Fruit fly (Drosophila melanogaster) whole organism, embryonic: ENCODE measurements around the gene Eip63F-1.

Experiments used
- CG10209 ChIP-seq: fragments of 200-800 bp; sonication (Bioruptor generic); optimal IDR thresholded peaks from 3 replicates; lab custom pipeline; 2017; ENCODE audit warnings: missing biosample characterization, mild to moderate bottlenecking, missing genetic modification characterization, missing genetic modification reagents
- CG12219 ChIP-seq: fragments of 200-800 bp; sonication (Bioruptor generic); optimal IDR thresholded peaks from 3 replicates; lab custom pipeline; 2018; ENCODE audit warnings: missing biosample characterization, mild to moderate bottlenecking, missing genetic modification characterization
- CG13894 ChIP-seq: fragments of 200-800 bp; sonication (Bioruptor generic); optimal IDR thresholded peaks from 3 replicates; lab custom pipeline; 2018; ENCODE audit warnings: missing biosample characterization, mild to moderate bottlenecking, missing genetic modification characterization, moderate library complexity
- CG15479 ChIP-seq: fragments of 200-800 bp; sonication (Bioruptor generic); optimal IDR thresholded peaks from 3 replicates; lab custom pipeline; 2019; ENCODE audit warnings: missing biosample characterization, mild to moderate bottlenecking, missing genetic modification characterization, moderate library complexity
- CG2202 ChIP-seq: fragments of 200-800 bp; sonication (Bioruptor generic); optimal IDR thresholded peaks from 2 replicates; lab custom pipeline; 2018; ENCODE audit warnings: missing biosample characterization, mild to moderate bottlenecking, missing genetic modification characterization
- CG2712 ChIP-seq: fragments of 200-800 bp; optimal IDR thresholded peaks from 3 replicates; lab custom pipeline; 2019; ENCODE audit warnings: missing biosample characterization, mild to moderate bottlenecking, missing genetic modification characterization, moderate library complexity
- CG31441 ChIP-seq: fragments of 200-800 bp; sonication (Bioruptor generic); IDR thresholded peaks from 2 replicates; pipeline ENCODE4 v1.3.6; 2022; ENCODE audit warnings: missing biosample characterization, missing genetic modification characterization
- CG32767 ChIP-seq: fragments of 200-800 bp; sonication (Bioruptor generic); IDR thresholded peaks from 2 replicates; pipeline ENCODE4 v1.3.6; 2022; ENCODE audit warnings: missing biosample characterization, missing genetic modification characterization
- CG33213 ChIP-seq: fragments of 200-800 bp; sonication (Bioruptor generic); optimal IDR thresholded peaks from 3 replicates; lab custom pipeline; 2016; ENCODE audit warnings: missing biosample characterization, missing genetic modification characterization
- CG6175 ChIP-seq: fragments of 200-800 bp; sonication (Bioruptor generic); IDR thresholded peaks from 3 replicates; pipeline ENCODE4 v1.3.6; 2022; ENCODE audit warnings: missing biosample characterization, missing genetic modification characterization
- CG7839 ChIP-seq: fragments of 200-800 bp; sonication (Bioruptor generic); optimal IDR thresholded peaks from 3 replicates; lab custom pipeline; 2018; ENCODE audit warnings: missing biosample characterization, mild to moderate bottlenecking, missing genetic modification characterization, moderate library complexity
- CG7987 ChIP-seq: fragments of 200-800 bp; sonication (Bioruptor generic); optimal IDR thresholded peaks from 2 replicates; lab custom pipeline; 2018; ENCODE audit warnings: missing biosample characterization, mild to moderate bottlenecking, missing genetic modification characterization, moderate library complexity
- CG8388 ChIP-seq: fragments of 200-800 bp; sonication (Bioruptor generic); optimal IDR thresholded peaks from 2 replicates; lab custom pipeline; 2019; ENCODE audit warnings: missing biosample characterization, mild to moderate bottlenecking, missing genetic modification characterization, moderate library complexity
- CG8765 ChIP-seq: fragments of 200-800 bp; sonication (Bioruptor generic); IDR thresholded peaks from 2 replicates; pipeline ENCODE4 v1.3.6; 2022; ENCODE audit warnings: missing biosample characterization, missing genetic modification characterization
- CG9727 ChIP-seq: fragments of 200-800 bp; sonication (Bioruptor generic); optimal IDR thresholded peaks from 3 replicates; lab custom pipeline; 2017; ENCODE audit warnings: missing biosample characterization, mild to moderate bottlenecking, missing genetic modification characterization
- Chrac-16 ChIP-seq: fragments of 200-800 bp; sonication (Bioruptor generic); optimal IDR thresholded peaks from 3 replicates; lab custom pipeline; 2016; ENCODE audit warnings: missing biosample characterization, missing genetic modification characterization
- D19A ChIP-seq: fragments of 200-800 bp; optimal IDR thresholded peaks from 3 replicates; lab custom pipeline; 2019; ENCODE audit warnings: missing biosample characterization, mild to moderate bottlenecking, missing genetic modification characterization, moderate library complexity
- Dip3 ChIP-seq: fragments of 200-800 bp; sonication (Bioruptor generic); optimal IDR thresholded peaks from 3 replicates; lab custom pipeline; 2016; ENCODE audit warnings: missing biosample characterization, missing genetic modification characterization
- Hey ChIP-seq: fragments of 200-800 bp; sonication (Bioruptor generic); optimal IDR thresholded peaks from 3 replicates; lab custom pipeline; 2018; ENCODE audit warnings: missing biosample characterization, mild to moderate bottlenecking, missing genetic modification characterization
- Kr ChIP-seq: fragments of 200-800 bp; sonication (Bioruptor generic); optimal IDR thresholded peaks from 2 replicates; lab custom pipeline; 2017; ENCODE audit warnings: missing biosample characterization, mild to moderate bottlenecking, missing genetic modification characterization
- Myb ChIP-seq: fragments of 200-800 bp; sonication (Bioruptor generic); optimal IDR thresholded peaks from 2 replicates; lab custom pipeline; 2016; ENCODE audit warnings: missing biosample characterization, missing genetic modification characterization
- Neu2 ChIP-seq: fragments of 200-800 bp; sonication (Bioruptor generic); optimal IDR thresholded peaks from 3 replicates; lab custom pipeline; 2016; ENCODE audit warnings: missing biosample characterization, missing genetic modification characterization, borderline replicate concordance
- NfI ChIP-seq: fragments of 200-800 bp; sonication (Bioruptor generic); optimal IDR thresholded peaks from 3 replicates; lab custom pipeline; 2018; ENCODE audit warnings: missing biosample characterization, mild to moderate bottlenecking, missing genetic modification characterization, moderate library complexity
- Xrp1 ChIP-seq: fragments of 200-800 bp; sonication (Bioruptor generic); IDR thresholded peaks from 2 replicates; pipeline ENCODE4 v1.3.6; 2022; ENCODE audit warnings: missing biosample characterization, missing genetic modification characterization
- abd-A ChIP-seq: fragments of 200-800 bp; sonication (Bioruptor generic); optimal IDR thresholded peaks from 3 replicates; lab custom pipeline; 2019; ENCODE audit warnings: missing biosample characterization, mild to moderate bottlenecking, missing genetic modification characterization, moderate library complexity
- cad ChIP-seq: fragments of >200 bp; optimal IDR thresholded peaks from 2 replicates; lab custom pipeline; 2017; ENCODE audit warnings: missing biosample characterization, missing genetic modification characterization
- chm ChIP-seq: fragments of 200-800 bp; sonication (Bioruptor generic); IDR thresholded peaks from 2 replicates; pipeline ENCODE4 v1.3.6; 2022; ENCODE audit warnings: missing biosample characterization, missing genetic modification characterization
- croc ChIP-seq: fragments of 200-800 bp; sonication (Bioruptor generic); conservative IDR thresholded peaks from 3 replicates; pipeline ENCODE4 v1.3.6; 2022; ENCODE audit warnings: missing biosample characterization, missing genetic modification characterization
- crol ChIP-seq: fragments of 200-800 bp; sonication (Bioruptor generic); IDR thresholded peaks from 2 replicates; pipeline ENCODE4 v1.3.6; 2022; ENCODE audit warnings: missing biosample characterization, missing genetic modification characterization
- dati ChIP-seq: fragments of 200-800 bp; sonication (Bioruptor generic); IDR thresholded peaks from 2 replicates; pipeline ENCODE4 v1.3.6; 2022; ENCODE audit warnings: missing biosample characterization, missing genetic modification characterization
- dmrt99B ChIP-seq: fragments of 200-800 bp; sonication (Bioruptor generic); optimal IDR thresholded peaks from 2 replicates; lab custom pipeline; 2018; ENCODE audit warnings: missing biosample characterization, mild to moderate bottlenecking, missing genetic modification characterization, moderate library complexity
- fd102C ChIP-seq: fragments of 200-800 bp; sonication (Bioruptor generic); optimal IDR thresholded peaks from 2 replicates; lab custom pipeline; 2018; ENCODE audit warnings: missing biosample characterization, mild to moderate bottlenecking, missing genetic modification characterization, moderate library complexity
- gsb-n ChIP-seq: fragments of 200-800 bp; sonication (Bioruptor generic); optimal IDR thresholded peaks from 3 replicates; lab custom pipeline; 2018; ENCODE audit warnings: missing biosample characterization, mild to moderate bottlenecking, missing genetic modification characterization
- hkb ChIP-seq, 2 experiments: fragments of 200-800 bp in 1 of 2; fragments of >200 bp in 1 of 2; sonication (Bioruptor generic) in 1 of 2; IDR thresholded peaks in 1 of 2; optimal IDR thresholded peaks in 1 of 2; 2 replicates each; pipeline versions ENCODE4 v1.3.6 to Lab custom; 2017 to 2022; ENCODE audit warnings: missing biosample characterization in 1 of 2, missing genetic modification characterization in 1 of 2
- nerfin-1 ChIP-seq: fragments of 200-800 bp; sonication (Bioruptor generic); optimal IDR thresholded peaks from 3 replicates; lab custom pipeline; 2019; ENCODE audit warnings: missing biosample characterization, mild to moderate bottlenecking, missing genetic modification characterization, moderate library complexity
- org-1 ChIP-seq: fragments of 200-800 bp; sonication (Bioruptor generic); optimal IDR thresholded peaks from 2 replicates; lab custom pipeline; 2017; ENCODE audit warnings: missing biosample characterization, missing genetic modification characterization
- phol ChIP-seq: fragments of 200-800 bp; sonication (Bioruptor generic); optimal IDR thresholded peaks from 3 replicates; lab custom pipeline; 2018; ENCODE audit warnings: missing biosample characterization, mild to moderate bottlenecking, missing genetic modification characterization, moderate library complexity
- pros ChIP-seq: fragments of 200-800 bp; sonication (Bioruptor generic); optimal IDR thresholded peaks from 3 replicates; lab custom pipeline; 2019; ENCODE audit warnings: missing biosample characterization, mild to moderate bottlenecking, missing genetic modification characterization, moderate library complexity
- ranshi ChIP-seq: fragments of 200-800 bp; sonication (Bioruptor generic); IDR thresholded peaks from 2 replicates; pipeline ENCODE4 v1.3.6; 2022; ENCODE audit warnings: missing biosample characterization, missing genetic modification characterization
- scrt ChIP-seq: fragments of 200-800 bp; sonication (Bioruptor generic); optimal IDR thresholded peaks from 2 replicates; lab custom pipeline; 2018; ENCODE audit warnings: missing biosample characterization, mild to moderate bottlenecking, missing genetic modification characterization, moderate library complexity
- slou ChIP-seq: fragments of 200-800 bp; sonication (Bioruptor generic); optimal IDR thresholded peaks from 3 replicates; lab custom pipeline; 2016; ENCODE audit warnings: missing biosample characterization, missing genetic modification characterization
- stc ChIP-seq: fragments of 200-800 bp; sonication (Bioruptor generic); IDR thresholded peaks from 2 replicates; pipeline ENCODE4 v1.3.6; 2022; ENCODE audit warnings: missing biosample characterization, missing genetic modification characterization
- tll ChIP-seq, 2 experiments: fragments of 200-800 bp in 1 of 2; fragments of >200 bp in 1 of 2; sonication (Bioruptor generic) in 1 of 2; optimal IDR thresholded peaks; 2 replicates each; lab custom pipeline; 2017 to 2019; ENCODE audit warnings: missing biosample characterization in 2 of 2, missing genetic modification characterization in 2 of 2, mild to moderate bottlenecking in 1 of 2, moderate library complexity in 1 of 2
- tx ChIP-seq: fragments of 200-800 bp; sonication (Bioruptor generic); optimal IDR thresholded peaks from 2 replicates; lab custom pipeline; 2016; ENCODE audit warnings: missing biosample characterization, missing genetic modification characterization
- wor ChIP-seq: fragments of 200-800 bp; sonication (Bioruptor generic); IDR thresholded peaks from 2 replicates; pipeline ENCODE4 v1.3.6; 2022; ENCODE audit warnings: missing biosample characterization, missing genetic modification characterization

The Eip63F-1 gene

DNA sequence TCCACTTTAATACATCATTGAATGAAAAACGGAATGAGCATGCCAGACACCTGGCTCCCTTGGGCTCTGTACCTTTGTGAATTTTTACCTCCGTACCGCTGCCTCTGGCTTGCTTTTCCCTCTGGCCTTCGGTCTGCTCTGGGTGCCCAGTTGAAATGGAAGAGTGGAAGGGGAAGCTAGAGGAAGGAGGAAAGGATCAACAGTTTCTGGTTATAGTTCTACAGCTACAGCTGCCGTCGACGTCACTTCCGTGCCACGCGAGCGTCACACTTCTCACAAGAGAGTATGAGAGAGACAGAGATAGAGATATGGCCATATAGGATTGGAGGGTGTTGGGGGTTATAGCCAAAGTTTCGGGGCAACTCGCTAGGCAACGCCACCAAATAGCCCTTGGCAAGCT, 44.6 kb upstream of the Eip63F-1 start (continued):
- peak; percentile 38 for TF ChIP-seq Hey (tag; lab: Kevin White, UChicago)

DNA sequence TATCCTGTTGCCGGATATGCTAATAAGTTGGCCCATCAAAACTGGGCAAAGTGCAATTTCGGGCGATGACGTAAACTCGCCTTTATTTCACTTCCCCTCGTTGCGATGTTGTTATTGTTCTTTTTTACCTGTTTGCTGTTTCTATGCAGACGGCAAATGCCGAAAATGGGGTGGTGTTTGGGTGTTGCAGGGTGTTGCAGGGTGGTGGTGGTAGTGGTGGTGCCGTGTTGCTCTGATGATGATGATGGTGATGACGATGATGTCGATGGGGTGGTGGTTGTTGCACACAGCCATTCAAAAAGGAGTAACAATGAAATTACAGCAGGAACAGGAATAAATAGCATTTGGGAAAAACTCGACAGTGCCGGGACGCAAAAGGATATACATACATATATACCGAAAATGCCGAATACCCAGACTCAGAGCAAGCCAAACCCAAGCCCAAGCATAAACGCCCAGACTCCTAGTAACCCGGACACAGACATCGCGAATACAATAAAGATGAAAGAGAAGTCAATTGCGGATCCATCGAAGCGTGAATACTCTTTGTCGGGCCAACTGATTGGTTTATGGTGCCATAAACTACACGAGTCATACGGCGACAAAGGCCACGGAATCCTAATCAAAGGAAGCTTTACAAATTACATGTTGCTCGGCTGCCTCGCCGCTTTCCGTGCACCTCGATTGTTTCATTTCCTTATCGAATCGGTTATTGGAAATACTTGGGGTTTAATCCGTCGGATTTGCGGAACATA, 43.5 kb upstream of the Eip63F-1 start:
- TF ChIP-seq crol (GFP tag; lab: Robert Waterston, UW) (peak; percentile 66), CG32767 (GFP tag; lab: Robert Waterston, UW) (no peak), CG15479 (GFP tag; lab: Kevin White, UChicago) (peak; percentile 41), nerfin-1 (peak; percentile 67), scrt (GFP tag; lab: Kevin White, UChicago) (peak; percentile 68), cad (peak; percentile 57), abd-A (tag; lab: Kevin White, UChicago) (peak; percentile 48), D19A (tag; lab: Kevin White, UChicago) (peak; percentile 71), wor (GFP tag; lab: Robert Waterston, UW) (peak; percentile 33; the same call in 1 of the 2 replicates), Kr (GFP tag; lab: Kevin White, UChicago) (peak; percentile 36), CG9727 (GFP tag; lab: Kevin White, UChicago) (no peak), slou (GFP tag; lab: Kevin White, UChicago) (no peak), CG8388 (GFP tag; lab: Kevin White, UChicago) (no peak), gsb-n (tag; lab: Kevin White, UChicago) (peak; percentile 3), CG33213 (GFP tag; lab: Kevin White, UChicago) (no peak), tx (no peak), CG7987 (GFP tag; lab: Kevin White, UChicago) (no peak), chm (peak; percentile 15; the same call in 1 of the 2 replicates), pros (GFP tag; lab: Kevin White, UChicago) (peak; percentile 83), CG13894 (peak; percentile 45), CG12219 (GFP tag; lab: Kevin White, UChicago) (no peak)

DNA sequence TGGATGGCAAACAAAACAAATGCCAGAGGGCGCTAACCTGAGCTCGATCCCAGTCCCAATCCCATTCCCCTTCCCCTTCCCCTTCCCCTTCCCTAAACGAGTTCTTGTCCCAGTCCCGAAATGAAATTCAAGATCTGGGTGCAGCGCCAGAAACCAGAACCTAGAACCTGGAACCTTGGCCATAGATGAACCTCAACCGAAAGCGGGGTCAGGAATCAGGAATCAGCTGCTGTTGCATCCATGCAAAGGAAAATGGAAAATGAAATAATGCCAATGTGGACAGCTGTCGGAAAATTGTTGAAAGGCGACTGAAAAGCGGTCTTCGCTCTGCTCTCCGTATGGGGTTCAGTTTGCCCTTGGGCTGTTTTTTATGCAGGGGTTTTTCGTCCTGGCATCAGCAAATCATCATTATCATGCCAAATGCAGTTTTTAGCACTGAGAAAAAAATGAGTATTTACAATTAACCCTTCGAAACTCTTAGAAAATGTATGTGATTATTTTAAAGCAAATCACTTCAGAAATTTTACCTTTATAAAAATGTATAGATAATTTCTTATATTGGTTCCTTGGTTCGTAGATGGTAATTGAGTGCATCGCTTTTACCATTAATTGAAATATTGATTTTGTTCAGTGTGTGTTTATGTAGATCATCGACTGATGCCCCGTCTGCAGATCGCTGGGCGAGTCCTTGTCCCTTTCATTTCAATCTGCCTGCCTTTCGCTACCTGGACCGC, 42.4 kb upstream of the Eip63F-1 start:
- TF ChIP-seq fd102C (GFP tag; lab: Kevin White, UChicago) (peak; percentile 39), stc (GFP tag; lab: Robert Waterston, UW) (no peak), CG8765 (GFP tag; lab: Robert Waterston, UW) (peak; percentile 52; the same call in 1 of the 2 replicates), Xrp1 (GFP tag; lab: Robert Waterston, UW) (peak; percentile 64), CG2202 (tag; lab: Kevin White, UChicago) (peak; percentile 38), CG2712 (tag; lab: Kevin White, UChicago) (peak; percentile 78), phol (peak; percentile 60), CG6175 (GFP tag; lab: Robert Waterston, UW) (no peak), croc (GFP tag; lab: Robert Waterston, UW) (0 out of 3 replicates have a peak, but pooled peaks have one; percentile 17), Myb (no peak), dati (GFP tag; lab: Robert Waterston, UW) (no peak), Neu2 (GFP tag; lab: Kevin White, UChicago) (no peak), CG10209 (GFP tag; lab: Kevin White, UChicago) (peak; percentile 9), ranshi (GFP tag; lab: Robert Waterston, UW) (no peak), CG7839 (tag; lab: Kevin White, UChicago) (peak; percentile 40), hkb (optimal IDR thresholded peaks at IDR 0.05; lab: Kevin White, UChicago) (no peak), hkb (GFP tag; IDR thresholded peaks at IDR 0.05; lab: Robert Waterston, UW) (no peak), tll (GFP tag; optimal IDR thresholded peaks at IDR 0.05; lab: Kevin White, UChicago) (peak in 1 of 2 experiments; percentile 54), org-1 (GFP tag; lab: Kevin White, UChicago) (no peak), Dip3 (GFP tag; lab: Kevin White, UChicago) (no peak), dmrt99B (no peak), Chrac-16 (peak; percentile 26), NfI (GFP tag; lab: Kevin White, UChicago) (no peak), CG31441 (GFP tag; lab: Robert Waterston, UW) (peak; percentile 56; the same call in 1 of the 2 replicates)
